Worm (Caenorhabditis elegans): Measurements from ENCODE around the gene srr-7.

- no peak for TF ChIP-seq lin-39 (tag; optimal IDR thresholded peaks at IDR 0.05)
- TF ChIP-seq ceh-90 (tag; optimal IDR thresholded peaks at IDR 0.05), result no peak
- TF ChIP-seq dpl-1 (GFP tag; optimal IDR thresholded peaks at IDR 0.05), result no peak
- no peak for TF ChIP-seq C16A3.4 (tag; optimal IDR thresholded peaks at IDR 0.05)
- no peak for TF ChIP-seq lsy-2 (tag; optimal IDR thresholded peaks at IDR 0.05)
- TF ChIP-seq lir-3 (tag; optimal IDR thresholded peaks at IDR 0.05; ENCODE audit: poor library complexity), result no peak
Observed at ce11 chrV:15078560-15078959, 49.5 kb upstream of the srr-7 start.
